Fruit fly (Drosophila melanogaster): ENCODE measurements around the gene CG14042.

CG14042 gene

DNA sequence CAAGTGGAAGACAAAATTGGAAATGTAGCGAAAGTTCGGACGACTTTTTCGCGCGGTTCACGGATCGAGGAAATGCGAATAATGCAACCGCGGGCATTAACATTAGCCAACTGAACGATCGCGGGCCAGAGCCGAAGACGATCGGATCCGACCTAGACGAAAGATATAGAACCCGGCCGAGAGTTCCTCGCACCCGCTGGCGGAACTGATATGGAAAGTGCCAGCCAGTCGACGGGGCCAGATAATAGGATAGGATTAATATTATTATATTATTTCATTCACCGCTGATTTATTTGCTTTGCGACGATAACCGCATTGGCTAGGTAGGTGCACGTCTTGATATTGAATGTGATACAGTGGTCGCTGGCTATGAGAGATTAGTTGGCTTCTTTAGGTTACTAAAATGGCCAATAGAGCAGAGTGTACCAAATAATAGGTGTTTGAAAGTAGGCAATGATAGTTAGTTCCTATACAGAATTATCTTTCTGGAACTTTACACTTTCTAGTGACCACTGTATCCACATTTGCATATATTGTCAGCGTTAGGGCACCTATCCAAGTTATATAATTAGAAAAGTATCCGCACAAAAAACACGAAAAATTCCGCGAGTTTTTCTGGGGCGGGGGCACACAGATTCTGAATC, 38.0 kb upstream of the CG14042 start (continued):
- peak; percentile 21 for TF ChIP-seq fu2 (GFP tag; optimal IDR thresholded peaks at IDR 0.05)
- TF ChIP-seq org-1 (GFP tag; optimal IDR thresholded peaks at IDR 0.05): peak; percentile 14
- TF ChIP-seq CG32767 (GFP tag; IDR thresholded peaks at IDR 0.05): peak; percentile 47; the same call in 1 of the 2 replicates
- peak; percentile 1 for TF ChIP-seq Nf-YC (tag; optimal IDR thresholded peaks at IDR 0.05)
- no peak for TF ChIP-seq ab (GFP tag; optimal IDR thresholded peaks at IDR 0.05)
- TF ChIP-seq eve (GFP tag; optimal IDR thresholded peaks at IDR 0.05): peak in 1 of 2 experiments; percentile 61
- TF ChIP-seq Stat92E (GFP tag; optimal IDR thresholded peaks at IDR 0.05): no peak
- TF ChIP-seq abd-A (tag; optimal IDR thresholded peaks at IDR 0.05): no peak
- peak; percentile 30 for TF ChIP-seq Camta (GFP tag; optimal IDR thresholded peaks at IDR 0.05)
- peak; percentile 44; the same call in 1 of the 2 replicates for TF ChIP-seq seq (GFP tag; IDR thresholded peaks at IDR 0.05)
- peak; percentile 70; the same call in 1 of the 3 replicates for TF ChIP-seq so (GFP tag; IDR thresholded peaks at IDR 0.05)
- TF ChIP-seq gcm2 (GFP tag; optimal IDR thresholded peaks at IDR 0.05): no peak
- peak; percentile 59 for TF ChIP-seq salm (tag; optimal IDR thresholded peaks at IDR 0.05)
- TF ChIP-seq CG17829 (tag; optimal IDR thresholded peaks at IDR 0.05): peak; percentile 30
- TF ChIP-seq CG6689 (GFP tag; IDR thresholded peaks at IDR 0.05): peak; percentile 76
- TF ChIP-seq Hr39 (optimal IDR thresholded peaks at IDR 0.05): no peak
- peak; percentile 57; the same call in 1 of the 3 replicates for TF ChIP-seq H15 (GFP tag; IDR thresholded peaks at IDR 0.05)
- peak; percentile 42 for TF ChIP-seq CG34376 (GFP tag; optimal IDR thresholded peaks at IDR 0.05)
- TF ChIP-seq CG7556 (GFP tag; optimal IDR thresholded peaks at IDR 0.05): peak; percentile 27
- no peak for TF ChIP-seq CG6683 (GFP tag; optimal IDR thresholded peaks at IDR 0.05)
- peak; percentile 77 for TF ChIP-seq exex (tag; optimal IDR thresholded peaks at IDR 0.05)
- TF ChIP-seq Hr3 (GFP tag; optimal IDR thresholded peaks at IDR 0.05): peak; percentile 46
- no peak for TF ChIP-seq ftz-f1 (GFP tag; optimal IDR thresholded peaks at IDR 0.05)
- TF ChIP-seq CG10321 (GFP tag; IDR thresholded peaks at IDR 0.05): no peak
- TF ChIP-seq CG7839 (tag; optimal IDR thresholded peaks at IDR 0.05): peak; percentile 78
- peak; percentile 60; the same call in 1 of the 2 replicates for TF ChIP-seq chm (GFP tag; IDR thresholded peaks at IDR 0.05)
- no peak for TF ChIP-seq CkIIα-i1 (GFP tag; IDR thresholded peaks at IDR 0.05)
- peak; percentile 19; the same call in 1 of the 2 replicates for TF ChIP-seq wor (GFP tag; IDR thresholded peaks at IDR 0.05)
- TF ChIP-seq Vsx1 (GFP tag; optimal IDR thresholded peaks at IDR 0.05): peak; percentile 35
- peak; percentile 73; the same call in 1 of the 2 replicates for TF ChIP-seq CG1024 (GFP tag; IDR thresholded peaks at IDR 0.05)
- TF ChIP-seq knrl (GFP tag; IDR thresholded peaks at IDR 0.05; ENCODE audit: partially characterized antibody): no peak
- TF ChIP-seq Usf (GFP tag; optimal IDR thresholded peaks at IDR 0.05): peak; percentile 46
- peak; percentile 66 for TF ChIP-seq dmrt11E (tag; optimal IDR thresholded peaks at IDR 0.05)
- TF ChIP-seq Antp (GFP tag; optimal IDR thresholded peaks at IDR 0.05): peak; percentile 57
- TF ChIP-seq rib (GFP tag; IDR thresholded peaks at IDR 0.05): peak; percentile 56; the same call in 1 of the 2 replicates
- TF ChIP-seq CG18262 (tag; optimal IDR thresholded peaks at IDR 0.05): peak; percentile 65
- TF ChIP-seq bab2 (GFP tag; optimal IDR thresholded peaks at IDR 0.05): peak; percentile 50
- peak; percentile 60 for TF ChIP-seq E2f1 (GFP tag; IDR thresholded peaks at IDR 0.05)
- no peak for TF ChIP-seq Opbp (GFP tag; IDR thresholded peaks at IDR 0.05; ENCODE audit: partially characterized antibody)
- TF ChIP-seq Scr (GFP tag; IDR thresholded peaks at IDR 0.05; ENCODE audit: partially characterized antibody): no peak
- TF ChIP-seq Dad (GFP tag; optimal IDR thresholded peaks at IDR 0.05): peak; percentile 44
- no peak for TF ChIP-seq Tbp (GFP tag; optimal IDR thresholded peaks at IDR 0.05)
- TF ChIP-seq bigmax (GFP tag; optimal IDR thresholded peaks at IDR 0.05): no peak
- peak; percentile 42 for TF ChIP-seq Dek (tag; optimal IDR thresholded peaks at IDR 0.05)
- TF ChIP-seq sima (GFP tag; optimal IDR thresholded peaks at IDR 0.05): peak; percentile 40
- 0 out of 2 replicates have a peak, but pooled peaks have one; percentile 25 for TF ChIP-seq gsb (GFP tag; IDR thresholded peaks at IDR 0.05)
- peak; percentile 61 for TF ChIP-seq CG4424 (GFP tag; optimal IDR thresholded peaks at IDR 0.05)
- 0 out of 2 replicates have a peak, but pooled peaks have one; percentile 41 for TF ChIP-seq sim (GFP tag; IDR thresholded peaks at IDR 0.05)
- peak; percentile 7 for TF ChIP-seq cato (GFP tag; optimal IDR thresholded peaks at IDR 0.05; ENCODE audit: borderline replicate concordance)
- TF ChIP-seq CG12769 (tag; optimal IDR thresholded peaks at IDR 0.05): peak; percentile 76
